Worm (Caenorhabditis elegans) whole organism, L4 larva: ENCODE measurements around the gene swan-2.

ENCODE experiments used
- F37D6.2 ChIP-seq: sonication (generic microtip); optimal IDR thresholded peaks from 2 replicates; lab custom pipeline; 2016; ENCODE audit warnings: mild to moderate bottlenecking, missing genetic modification characterization, missing compliant biosample characterization
- F49E8.2 ChIP-seq: sonication (generic microtip); optimal IDR thresholded peaks from 2 replicates; lab custom pipeline; 2016; ENCODE audit warnings: missing compliant biosample characterization, mild to moderate bottlenecking, missing genetic modification characterization, borderline replicate concordance
- R02D3.7 ChIP-seq: fragments of 150-350 bp; sonication (generic microtip); optimal IDR thresholded peaks from 3 replicates; lab custom pipeline; 2014; ENCODE audit warnings: missing biosample characterization, missing genetic modification characterization
- Y105C5A.15 ChIP-seq: fragments of 200-800 bp; sonication (Bioruptor generic); IDR thresholded peaks from 2 replicates; pipeline ENCODE4 v1.3.6; 2022; ENCODE audit warnings: missing genetic modification characterization, missing compliant biosample characterization
- Y48G9A.11 ChIP-seq: fragments of 200-800 bp; sonication (Bioruptor generic); IDR thresholded peaks from 2 replicates; pipeline ENCODE4 v1.3.6; 2022; ENCODE audit warnings: missing genetic modification reagents, missing genetic modification characterization, missing compliant biosample characterization
- ZK337.2 ChIP-seq: fragments of 200-800 bp; sonication (Bioruptor generic); IDR thresholded peaks from 2 replicates; pipeline ENCODE4 v1.3.6; 2022; ENCODE audit warnings: missing genetic modification reagents, missing genetic modification characterization, missing compliant biosample characterization
- aha-1 ChIP-seq: fragments of 150-350 bp; peaks from one replicate; lab custom pipeline; 2014; ENCODE audit warnings: missing biosample characterization, missing genetic modification characterization
- ceh-20 ChIP-seq: fragments of 200-800 bp; sonication (Bioruptor generic); IDR thresholded peaks from 2 replicates; pipeline ENCODE4 v1.3.6; 2022; ENCODE audit warnings: missing genetic modification reagents, missing genetic modification characterization, missing compliant biosample characterization
- ceh-28 ChIP-seq: fragments of 150-350 bp; optimal IDR thresholded peaks from 2 replicates; lab custom pipeline; 2014; ENCODE audit warnings: missing biosample characterization, missing genetic modification reagents, missing genetic modification characterization
- ceh-32 ChIP-seq: sonication (generic microtip); optimal IDR thresholded peaks from 2 replicates; lab custom pipeline; 2016; ENCODE audit warnings: mild to moderate bottlenecking, missing genetic modification characterization, missing compliant biosample characterization; ENCODE audit not compliant: poor library complexity
- ctbp-1 ChIP-seq: fragments of 200-800 bp; sonication (Bioruptor generic); IDR thresholded peaks from 2 replicates; pipeline ENCODE4 v1.3.6; 2022; ENCODE audit warnings: missing genetic modification reagents, missing genetic modification characterization, missing compliant biosample characterization
- daf-16 ChIP-seq, 3 experiments: sonication (generic microtip); optimal IDR thresholded peaks; 2 replicates each; lab custom pipeline; 2016 to 2017; ENCODE audit warnings: missing genetic modification characterization in 3 of 3, missing genetic modification reagents in 3 of 3, mild to moderate bottlenecking in 2 of 3, missing compliant biosample characterization in 2 of 3, missing biosample characterization in 1 of 3, moderate library complexity in 1 of 3
- daf-19 ChIP-seq: fragments of 200-800 bp; sonication (Bioruptor generic); conservative IDR thresholded peaks from 2 replicates; pipeline ENCODE4 v1.3.6; 2022; ENCODE audit warnings: missing genetic modification characterization, missing compliant biosample characterization
- dpl-1 ChIP-seq: fragments of 150-350 bp; optimal IDR thresholded peaks from 2 replicates; lab custom pipeline; 2014; ENCODE audit warnings: missing biosample characterization, missing genetic modification reagents, missing genetic modification characterization
- egl-27 ChIP-seq: sonication (generic microtip); optimal IDR thresholded peaks from 3 replicates; lab custom pipeline; 2017; ENCODE audit warnings: missing biosample characterization, missing genetic modification reagents, missing genetic modification characterization
- egl-43 ChIP-seq: fragments of 200-800 bp; sonication (Bioruptor generic); IDR thresholded peaks from 2 replicates; pipeline ENCODE4 v1.3.6; 2022; ENCODE audit warnings: missing genetic modification reagents, missing genetic modification characterization, missing compliant biosample characterization
- lim-7 ChIP-seq: fragments of 200-800 bp; sonication (Bioruptor generic); IDR thresholded peaks from 2 replicates; pipeline ENCODE4 v1.3.6; 2022; ENCODE audit warnings: missing genetic modification characterization, missing compliant biosample characterization
- lin-15B ChIP-seq: fragments of 150-350 bp; sonication (generic microtip); optimal IDR thresholded peaks from 3 replicates; lab custom pipeline; 2014; ENCODE audit warnings: missing biosample characterization, missing genetic modification characterization
- lir-3 ChIP-seq: sonication (generic microtip); optimal IDR thresholded peaks from 2 replicates; lab custom pipeline; 2016; ENCODE audit warnings: mild to moderate bottlenecking, missing genetic modification characterization, missing compliant biosample characterization
- mdl-1 ChIP-seq, 2 experiments: fragments of 150-350 bp in 1 of 2; sonication (generic microtip) in 1 of 2; optimal IDR thresholded peaks; 2 replicates each; lab custom pipeline; 2014 to 2017; ENCODE audit warnings: missing biosample characterization in 2 of 2, missing genetic modification characterization in 2 of 2
- mdt-29 ChIP-seq: fragments of 200-800 bp; sonication (Bioruptor generic); IDR thresholded peaks from 2 replicates; pipeline ENCODE4 v1.3.6; 2022; ENCODE audit warnings: missing genetic modification reagents, missing genetic modification characterization, missing compliant biosample characterization
- nhr-102 ChIP-seq: sonication (generic microtip); optimal IDR thresholded peaks from 2 replicates; lab custom pipeline; 2016; ENCODE audit warnings: mild to moderate bottlenecking, missing genetic modification characterization, moderate library complexity, missing compliant biosample characterization
- nhr-25 ChIP-seq: sonication (generic microtip); optimal IDR thresholded peaks from 2 replicates; lab custom pipeline; 2017; ENCODE audit warnings: missing genetic modification characterization, mild to moderate bottlenecking, missing compliant biosample characterization, antibody characterized with exemption, moderate library complexity, borderline replicate concordance; ENCODE audit not compliant: insufficient read depth
- nhr-28 ChIP-seq: fragments of 150-350 bp; optimal IDR thresholded peaks from 2 replicates; lab custom pipeline; 2014; ENCODE audit warnings: missing biosample characterization, missing genetic modification characterization
- nhr-48 ChIP-seq: sonication (generic microtip); optimal IDR thresholded peaks from 2 replicates; lab custom pipeline; 2016; ENCODE audit warnings: mild to moderate bottlenecking, missing genetic modification characterization, missing compliant biosample characterization
- nhr-6 ChIP-seq: fragments of 150-350 bp; optimal IDR thresholded peaks from 2 replicates; lab custom pipeline; 2014; ENCODE audit warnings: missing biosample characterization, missing genetic modification characterization
- nhr-77 ChIP-seq: fragments of 150-350 bp; optimal IDR thresholded peaks from 2 replicates; lab custom pipeline; 2014; ENCODE audit warnings: missing biosample characterization, missing genetic modification characterization
- pha-4 ChIP-seq, 2 experiments: fragments of 150-350 bp in 1 of 2; fragments of 200-800 bp in 1 of 2; sonication (Bioruptor generic) in 1 of 2; IDR thresholded peaks in 1 of 2; optimal IDR thresholded peaks in 1 of 2; 2 replicates each; pipeline versions ENCODE4 v1.3.6 to Lab custom; 2014 to 2022; ENCODE audit warnings: missing genetic modification characterization in 2 of 2, missing genetic modification reagents in 2 of 2, missing biosample characterization in 1 of 2, missing compliant biosample characterization in 1 of 2
- snpc-4 ChIP-seq: fragments of 150-350 bp; optimal IDR thresholded peaks from 2 replicates; lab custom pipeline; 2014; ENCODE audit warnings: missing biosample characterization, missing genetic modification characterization
- spr-1 ChIP-seq: sonication (generic microtip); optimal IDR thresholded peaks from 2 replicates; lab custom pipeline; 2016; ENCODE audit warnings: mild to moderate bottlenecking, missing genetic modification characterization, missing compliant biosample characterization
- unc-62 ChIP-seq, 3 experiments: fragments of 150-350 bp in 1 of 3; sonication (generic microtip); optimal IDR thresholded peaks in 2 of 3; peaks in 1 of 3; 1 replicate in 1 of 3; 2 replicates in 2 of 3; lab custom pipeline; 2014 to 2017; ENCODE audit warnings: missing biosample characterization in 3 of 3, missing genetic modification characterization in 3 of 3, missing genetic modification reagents in 3 of 3, missing genotype in 1 of 3
- vab-7 ChIP-seq: fragments of 200-800 bp; sonication (Bioruptor generic); IDR thresholded peaks from 2 replicates; pipeline ENCODE4 v1.3.6; 2022; ENCODE audit warnings: missing genetic modification reagents, missing genetic modification characterization, missing compliant biosample characterization
- zip-2 ChIP-seq: fragments of 150-350 bp; optimal IDR thresholded peaks from 2 replicates; lab custom pipeline; 2014; ENCODE audit warnings: missing biosample characterization, missing genetic modification characterization

The swan-2 gene

DNA sequence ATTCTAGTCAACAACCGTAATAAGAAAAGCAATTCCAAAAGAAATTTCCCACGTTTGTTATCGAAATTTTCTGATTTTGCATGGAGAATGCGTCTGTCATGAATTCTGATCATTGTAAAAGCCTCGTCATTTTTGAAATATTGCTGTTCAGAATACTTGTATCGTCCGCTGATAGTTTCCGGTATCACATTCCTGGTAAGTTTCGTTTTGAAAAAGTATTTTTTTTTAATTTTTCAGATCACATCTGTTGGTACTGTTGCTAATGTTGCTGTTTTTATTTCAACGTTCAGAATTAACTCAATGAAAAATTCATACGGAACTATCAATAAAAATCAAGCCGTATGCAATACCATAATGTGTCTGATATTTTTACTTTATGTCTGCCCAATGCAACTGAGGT, 36.8 kb upstream of the swan-2 start, which contains the start of gene srx-17:
Gene srx-17 (plus strand): TSS at position 301 of the 400 bp plus-strand sequence.
- TF ChIP-seq vab-7 (GFP tag; lab: Robert Waterston, UW) (no peak), lim-7 (GFP tag; lab: Robert Waterston, UW) (no peak), F49E8.2 (tag; lab: Kevin White, UChicago) (no peak), daf-16 (GFP tag; optimal IDR thresholded peaks at IDR 0.05; lab: Kevin White, UChicago) (no peak), daf-16 (tag; optimal IDR thresholded peaks at IDR 0.05; lab: Kevin White, UChicago) (no peak), mdt-29 (GFP tag; lab: Robert Waterston, UW) (no peak), ceh-32 (tag; lab: Kevin White, UChicago) (no peak), ctbp-1 (GFP tag; lab: Robert Waterston, UW) (no peak), ZK337.2 (GFP tag; lab: Robert Waterston, UW) (no peak), lir-3 (tag; lab: Kevin White, UChicago) (no peak), egl-43 (no peak)

DNA sequence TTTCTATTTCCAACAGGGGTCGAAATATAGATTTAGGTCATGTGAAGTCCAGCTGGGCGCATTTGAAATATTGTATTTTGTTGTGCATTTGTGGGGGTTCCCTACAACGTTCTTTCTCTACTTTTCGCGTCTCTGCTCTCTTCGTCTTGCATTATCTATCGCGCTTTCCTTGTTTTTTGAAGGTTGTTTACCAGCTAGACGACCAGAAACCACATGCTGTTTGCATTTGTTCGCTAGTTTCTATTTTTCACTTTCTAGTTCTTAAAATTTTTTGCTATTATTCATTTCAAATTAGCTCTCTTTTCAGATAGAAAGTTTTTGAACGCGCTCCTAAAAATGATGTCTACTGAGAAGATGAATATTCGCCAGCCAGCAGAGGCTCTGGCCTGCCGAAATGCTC, 35.4 kb upstream of the swan-2 start, which contains the start of gene F55B12.10:
Gene F55B12.10 (plus strand): TSS at position 301 of the 400 bp plus-strand sequence.
- no peak for TF ChIP-seq Y105C5A.15 (GFP tag; lab: Robert Waterston, UW)
- TF ChIP-seq nhr-6 (tag; lab: Kevin White, UChicago), result no peak
- TF ChIP-seq nhr-28, result peak; percentile 10
- TF ChIP-seq unc-62 (GFP tag; optimal IDR thresholded peaks at IDR 0.05 in 1 of 2; lab: Kevin White, UChicago), result peak in 1 of 2 experiments; percentile 35
- no peak for TF ChIP-seq unc-62 (tag; optimal IDR thresholded peaks at IDR 0.05; lab: Kevin White, UChicago)
- TF ChIP-seq mdl-1 (tag; optimal IDR thresholded peaks at IDR 0.05; lab: Kevin White, UChicago), result peak in 1 of 2 experiments; percentile 66

DNA sequence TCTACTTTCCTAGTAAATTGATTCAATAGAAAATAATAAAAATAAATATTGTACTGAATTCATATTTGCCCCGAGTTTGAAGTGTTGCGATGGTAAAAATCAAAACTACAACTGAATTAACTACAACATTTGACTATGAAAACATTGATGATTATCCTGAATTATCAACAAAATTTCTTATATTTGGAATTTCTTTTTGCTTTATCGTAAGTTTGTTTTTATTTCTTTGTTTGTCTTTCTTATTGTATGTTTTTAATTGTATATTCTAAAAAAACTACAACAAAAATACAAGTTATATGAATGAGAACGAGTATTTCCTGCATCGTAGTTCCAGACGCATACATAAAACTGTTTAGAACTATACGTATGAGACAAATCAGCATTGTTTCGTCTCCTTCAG, 33.1 kb upstream of the swan-2 start, which contains the start of gene srx-128:
Gene srx-128 (plus strand): TSS at position 301 of the 400 bp plus-strand sequence.
- TF ChIP-seq ceh-28 (tag; lab: Kevin White, UChicago), result no peak
- TF ChIP-seq nhr-25 (tag; lab: Kevin White, UChicago), result no peak
- no peak for TF ChIP-seq vab-7 (GFP tag; lab: Robert Waterston, UW)
- TF ChIP-seq nhr-6 (tag; lab: Kevin White, UChicago), result no peak
- TF ChIP-seq snpc-4 (tag; lab: Kevin White, UChicago), result no peak
- no peak for TF ChIP-seq dpl-1
- TF ChIP-seq ceh-20 (GFP tag; lab: Robert Waterston, UW), result no peak
- TF ChIP-seq Y48G9A.11 (GFP tag; lab: Robert Waterston, UW), result no peak
- no peak for TF ChIP-seq F49E8.2 (tag; lab: Kevin White, UChicago)
- no peak for TF ChIP-seq daf-19
- no peak for TF ChIP-seq zip-2
- no peak for TF ChIP-seq lin-15B (tag; lab: Kevin White, UChicago)
- TF ChIP-seq aha-1 (tag; lab: Kevin White, UChicago), result no peak
- no peak for TF ChIP-seq nhr-77 (tag; lab: Kevin White, UChicago)
- TF ChIP-seq R02D3.7 (tag; lab: Kevin White, UChicago), result no peak
- TF ChIP-seq egl-27 (tag; lab: Kevin White, UChicago), result no peak
- TF ChIP-seq nhr-102, result no peak

DNA sequence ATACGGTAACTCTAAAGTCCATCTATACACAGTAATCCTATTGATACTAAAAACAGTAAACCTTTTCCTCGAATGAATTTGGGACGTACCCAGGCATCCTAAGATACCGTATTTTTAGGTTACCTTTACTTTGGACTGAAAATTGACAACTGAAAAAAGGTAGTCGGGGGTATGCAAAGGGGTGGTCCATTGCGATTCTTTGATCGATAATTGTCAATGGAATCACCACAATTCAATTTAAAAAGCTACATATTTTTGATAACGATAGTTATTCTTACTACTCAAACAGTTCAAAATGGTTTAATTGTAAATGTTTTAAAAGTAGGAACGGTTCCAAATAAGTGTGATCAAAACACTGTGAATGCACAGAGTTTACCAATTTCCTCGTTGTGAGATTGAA, 29.9 kb upstream of the swan-2 start, which contains the start of gene srx-129:
Gene srx-129 (plus strand): TSS at position 301 of the 400 bp plus-strand sequence.
- no peak for TF ChIP-seq ceh-32 (tag; lab: Kevin White, UChicago)
- no peak for TF ChIP-seq nhr-48
- TF ChIP-seq spr-1, result no peak
- TF ChIP-seq F37D6.2 (tag; lab: Kevin White, UChicago), result no peak
- TF ChIP-seq pha-4 (GFP tag; IDR thresholded peaks at IDR 0.05; lab: Robert Waterston, UW), result no peak
- no peak for TF ChIP-seq pha-4 (tag; optimal IDR thresholded peaks at IDR 0.05; lab: Kevin White, UChicago)
- TF ChIP-seq, all 104 proteins: peak for 0
